Worm (Caenorhabditis elegans): ENCODE results near the gene F26C11.1.

The F26C11.1 gene

ce11 chrII:9934570-9934969, 40.0 kb downstream of the F26C11.1 start:
- TF ChIP-seq ceh-9 (tag; optimal IDR thresholded peaks at IDR 0.05) (no peak), nhr-43 (tag; optimal IDR thresholded peaks at IDR 0.05; ENCODE audit: poor library complexity, severe bottlenecking) (peak; percentile 41), ama-1 (optimal IDR thresholded peaks at IDR 0.05) (peak; percentile 86)

ce11 chrII:9935044-9935599, 40.6 kb downstream of the F26C11.1 start:
- no peak for TF ChIP-seq ztf-11 (tag; optimal IDR thresholded peaks at IDR 0.05)
- no peak for TF ChIP-seq aly-2 (tag; optimal IDR thresholded peaks at IDR 0.05)
- TF ChIP-seq ceh-28 (tag; optimal IDR thresholded peaks at IDR 0.05) = no peak
- TF ChIP-seq elt-2 (tag; optimal IDR thresholded peaks at IDR 0.05) = peak; percentile 83
- peak; percentile 37 for TF ChIP-seq ama-1 (optimal IDR thresholded peaks at IDR 0.05)
- TF ChIP-seq ceh-82 (tag; optimal IDR thresholded peaks at IDR 0.05) = no peak
- no peak for TF ChIP-seq lsy-12 (tag; optimal IDR thresholded peaks at IDR 0.05)
- TF ChIP-seq daf-12 (tag; optimal IDR thresholded peaks at IDR 0.05) = no peak
- no peak for TF ChIP-seq snpc-4 (tag; optimal IDR thresholded peaks at IDR 0.05)
- TF ChIP-seq nhr-12 (tag; optimal IDR thresholded peaks at IDR 0.05) = no peak
- TF ChIP-seq elt-1 (tag; optimal IDR thresholded peaks at IDR 0.05) = no peak
- no peak for TF ChIP-seq nhr-237 (tag; optimal IDR thresholded peaks at IDR 0.05)
- TF ChIP-seq hmg-11 (tag; optimal IDR thresholded peaks at IDR 0.05) = no peak
- TF ChIP-seq eor-1 (tag; optimal IDR thresholded peaks at IDR 0.05) = no peak
- peak; percentile 82 for TF ChIP-seq pqm-1 (tag; optimal IDR thresholded peaks at IDR 0.05)
- TF ChIP-seq egl-5 (tag; optimal IDR thresholded peaks at IDR 0.05) = no peak
- TF ChIP-seq mdl-1 (tag; optimal IDR thresholded peaks at IDR 0.05) = no peak
- TF ChIP-seq ceh-9 (tag; optimal IDR thresholded peaks at IDR 0.05) = no peak
- no peak for TF ChIP-seq nhr-43 (tag; optimal IDR thresholded peaks at IDR 0.05; ENCODE audit: poor library complexity, severe bottlenecking)
- no peak for TF ChIP-seq ZK546.5 (tag; optimal IDR thresholded peaks at IDR 0.05)
- TF ChIP-seq pha-4 (tag; optimal IDR thresholded peaks at IDR 0.05) = peak; percentile 38
- TF ChIP-seq unc-39 (tag; optimal IDR thresholded peaks at IDR 0.05) = no peak
- TF ChIP-seq egl-27 (tag; optimal IDR thresholded peaks at IDR 0.05) = no peak
- TF ChIP-seq nhr-76 (tag; optimal IDR thresholded peaks at IDR 0.05) = no peak
- TF ChIP-seq ceh-16 (tag; optimal IDR thresholded peaks at IDR 0.05) = no peak
- no peak for TF ChIP-seq nhr-23 (tag; optimal IDR thresholded peaks at IDR 0.05)
- no peak for TF ChIP-seq fos-1 (tag; optimal IDR thresholded peaks at IDR 0.05)
- TF ChIP-seq nhr-77 (tag; optimal IDR thresholded peaks at IDR 0.05) = no peak

- peak; percentile 55 for TF ChIP-seq ama-1 (optimal IDR thresholded peaks at IDR 0.05)
- no peak for TF ChIP-seq fos-1 (tag; optimal IDR thresholded peaks at IDR 0.05)
Measured at ce11 chrII:9935664-9936063, 41.1 kb downstream of the F26C11.1 start.

ce11 chrII:9936859-9937258, 42.3 kb downstream of the F26C11.1 start, which contains the start of gene C05C10.3:
Gene C05C10.3 (minus strand): TSS chrII:9936893.
- TF ChIP-seq elt-2 (tag; optimal IDR thresholded peaks at IDR 0.05) (peak; percentile 60), pqm-1 (tag; optimal IDR thresholded peaks at IDR 0.05) (peak; percentile 75), pha-4 (tag; optimal IDR thresholded peaks at IDR 0.05) (peak; percentile 6), tbx-2 (tag; optimal IDR thresholded peaks at IDR 0.05) (no peak), nhr-237 (tag; optimal IDR thresholded peaks at IDR 0.05) (no peak)

- TF ChIP-seq nhr-76 (tag; optimal IDR thresholded peaks at IDR 0.05) (peak; percentile 48), ztf-4 (tag; optimal IDR thresholded peaks at IDR 0.05) (no peak), ceh-9 (tag; optimal IDR thresholded peaks at IDR 0.05) (no peak), egl-5 (tag; optimal IDR thresholded peaks at IDR 0.05) (peak; percentile 16), R02D3.7 (tag; optimal IDR thresholded peaks at IDR 0.05) (peak; percentile 33), sea-2 (GFP tag; optimal IDR thresholded peaks at IDR 0.05) (no peak), fkh-2 (tag; optimal IDR thresholded peaks at IDR 0.05) (no peak), skn-1 (tag; optimal IDR thresholded peaks at IDR 0.05) (no peak), nfya-1 (tag; optimal IDR thresholded peaks at IDR 0.05; ENCODE audit: insufficient read depth) (peak; percentile 75), zag-1 (tag; optimal IDR thresholded peaks at IDR 0.05) (no peak), ceh-16 (tag; optimal IDR thresholded peaks at IDR 0.05) (no peak), unc-39 (tag; optimal IDR thresholded peaks at IDR 0.05) (no peak), ceh-28 (tag; optimal IDR thresholded peaks at IDR 0.05) (peak; percentile 39), nhr-237 (tag; optimal IDR thresholded peaks at IDR 0.05) (no peak), tbx-2 (tag; optimal IDR thresholded peaks at IDR 0.05) (peak; percentile 21), mml-1 (tag; optimal IDR thresholded peaks at IDR 0.05) (no peak), elt-2 (tag; optimal IDR thresholded peaks at IDR 0.05) (peak; percentile 75), nhr-25 (tag; optimal IDR thresholded peaks at IDR 0.05) (peak; percentile 79), ama-1 (optimal IDR thresholded peaks at IDR 0.05) (peak; percentile 92), lsy-12 (tag; optimal IDR thresholded peaks at IDR 0.05) (peak; percentile 45), nhr-11 (tag; optimal IDR thresholded peaks at IDR 0.05) (peak; percentile 94), fkh-10 (GFP tag; optimal IDR thresholded peaks at IDR 0.05) (no peak), pha-4 (tag; optimal IDR thresholded peaks at IDR 0.05) (peak; percentile 94), jun-1 (tag; optimal IDR thresholded peaks at IDR 0.05) (peak; percentile 52), nhr-28 (tag; optimal IDR thresholded peaks at IDR 0.05) (no peak), nhr-23 (tag; optimal IDR thresholded peaks at IDR 0.05) (peak; percentile 86), eor-1 (tag; optimal IDR thresholded peaks at IDR 0.05) (no peak), fos-1 (tag; optimal IDR thresholded peaks at IDR 0.05) (no peak), aly-2 (tag; optimal IDR thresholded peaks at IDR 0.05) (no peak), nhr-43 (tag; optimal IDR thresholded peaks at IDR 0.05; ENCODE audit: poor library complexity, severe bottlenecking) (peak; percentile 80), hmg-11 (tag; optimal IDR thresholded peaks at IDR 0.05) (peak; percentile 33), ZK546.5 (tag; optimal IDR thresholded peaks at IDR 0.05) (no peak), elt-1 (tag; optimal IDR thresholded peaks at IDR 0.05) (no peak), ceh-82 (tag; optimal IDR thresholded peaks at IDR 0.05) (no peak)
Measured at ce11 chrII:9937611-9938010, 43.1 kb downstream of the F26C11.1 start.

Data from whole organism, L3 larva.